Fruit fly (Drosophila melanogaster) whole organism, prepupa: ENCODE measurements around the gene Hph.

Source experiments
- Blimp-1 ChIP-seq: fragments of 200-800 bp; sonication (Bioruptor generic); optimal IDR thresholded peaks from 3 replicates; lab custom pipeline; 2017; ENCODE audit warnings: missing biosample characterization, missing genetic modification characterization, mild to moderate bottlenecking, moderate library complexity, missing genetic modification reagents
- CG10631 ChIP-seq: fragments of 200-800 bp; sonication (Bioruptor generic); optimal IDR thresholded peaks from 2 replicates; lab custom pipeline; 2016; ENCODE audit warnings: missing biosample characterization, missing genetic modification characterization
- CG10669 ChIP-seq: fragments of 200-800 bp; sonication (Bioruptor generic); optimal IDR thresholded peaks from 3 replicates; lab custom pipeline; 2018; ENCODE audit warnings: missing biosample characterization, mild to moderate bottlenecking, missing genetic modification characterization, moderate library complexity
- CG15336 ChIP-seq: fragments of 200-800 bp; sonication (Bioruptor generic); IDR thresholded peaks from 2 replicates; pipeline ENCODE4 v1.3.6; 2022; ENCODE audit warnings: missing biosample characterization, missing genetic modification characterization
- CG1621 ChIP-seq: fragments of 200-800 bp; sonication (Bioruptor generic); optimal IDR thresholded peaks from 3 replicates; lab custom pipeline; 2018; ENCODE audit warnings: missing biosample characterization, mild to moderate bottlenecking, missing genetic modification characterization
- CG16779 ChIP-seq: fragments of 200-800 bp; sonication (Bioruptor generic); optimal IDR thresholded peaks from 3 replicates; lab custom pipeline; 2017; ENCODE audit warnings: missing biosample characterization, mild to moderate bottlenecking, missing genetic modification characterization
- CG31627 ChIP-seq: fragments of 200-800 bp; sonication (Bioruptor generic); optimal IDR thresholded peaks from 3 replicates; lab custom pipeline; 2016; ENCODE audit warnings: missing biosample characterization, missing genetic modification characterization
- CG32006 ChIP-seq: fragments of 200-800 bp; sonication (Bioruptor generic); optimal IDR thresholded peaks from 3 replicates; lab custom pipeline; 2017; ENCODE audit warnings: missing biosample characterization, mild to moderate bottlenecking, missing genetic modification characterization
- CG3919 ChIP-seq: fragments of 200-800 bp; sonication (Bioruptor generic); optimal IDR thresholded peaks from 3 replicates; lab custom pipeline; 2016; ENCODE audit warnings: missing biosample characterization, missing genetic modification characterization
- CG6163 ChIP-seq: fragments of 200-800 bp; sonication (Bioruptor generic); IDR thresholded peaks from 3 replicates; pipeline ENCODE4 v1.3.6; 2022; ENCODE audit warnings: missing biosample characterization, missing genetic modification characterization
- CG6276 ChIP-seq: fragments of 200-800 bp; sonication (Bioruptor generic); optimal IDR thresholded peaks from 2 replicates; lab custom pipeline; 2017; ENCODE audit warnings: missing biosample characterization, mild to moderate bottlenecking, missing genetic modification characterization
- CG6792 ChIP-seq: fragments of 200-800 bp; sonication (Bioruptor generic); optimal IDR thresholded peaks from 3 replicates; lab custom pipeline; 2016; ENCODE audit warnings: missing biosample characterization, missing genetic modification characterization
- CG6808 ChIP-seq: fragments of 200-800 bp; sonication (Bioruptor generic); optimal IDR thresholded peaks from 3 replicates; lab custom pipeline; 2017; ENCODE audit warnings: missing biosample characterization, missing genetic modification characterization, mild to moderate bottlenecking, moderate library complexity, missing genetic modification reagents
- CG6854 ChIP-seq: fragments of 200-800 bp; sonication (Bioruptor generic); optimal IDR thresholded peaks from 2 replicates; lab custom pipeline; 2017; ENCODE audit warnings: missing biosample characterization, mild to moderate bottlenecking, missing genetic modification characterization
- CG7368 ChIP-seq: fragments of 200-800 bp; sonication (Bioruptor generic); optimal IDR thresholded peaks from 3 replicates; lab custom pipeline; 2016; ENCODE audit warnings: missing biosample characterization, missing genetic modification characterization
- CG8319 ChIP-seq: fragments of 200-800 bp; sonication (Bioruptor generic); optimal IDR thresholded peaks from 3 replicates; lab custom pipeline; 2016; ENCODE audit warnings: missing biosample characterization, missing genetic modification characterization
- CG9139 ChIP-seq: fragments of 200-800 bp; sonication (Bioruptor generic); optimal IDR thresholded peaks from 3 replicates; lab custom pipeline; 2017; ENCODE audit warnings: missing biosample characterization, mild to moderate bottlenecking, missing genetic modification characterization
- Eip78C ChIP-seq: fragments of 200-800 bp; sonication (Bioruptor generic); peaks from one replicate; lab custom pipeline; 2016; ENCODE audit warnings: missing biosample characterization, missing genetic modification characterization
- Eip93F ChIP-seq: fragments of 200-800 bp; sonication (Bioruptor generic); optimal IDR thresholded peaks from 2 replicates; lab custom pipeline; 2016; ENCODE audit warnings: missing biosample characterization, mild to moderate bottlenecking, missing genetic modification characterization
- Ets21C ChIP-seq: fragments of 200-800 bp; sonication (Bioruptor generic); optimal IDR thresholded peaks from 3 replicates; lab custom pipeline; 2016; ENCODE audit warnings: missing biosample characterization, missing genetic modification characterization
- Gug ChIP-seq: fragments of 200-800 bp; sonication (Bioruptor generic); IDR thresholded peaks from 2 replicates; pipeline ENCODE4 v1.3.6; 2022; ENCODE audit warnings: missing biosample characterization, missing genetic modification characterization
- Hr39 ChIP-seq: fragments of 200-800 bp; sonication (Bioruptor generic); optimal IDR thresholded peaks from 2 replicates; lab custom pipeline; 2016; ENCODE audit warnings: missing biosample characterization, missing genetic modification characterization
- Lpt ChIP-seq: fragments of 200-800 bp; sonication (Bioruptor generic); optimal IDR thresholded peaks from 3 replicates; lab custom pipeline; 2016; ENCODE audit warnings: missing biosample characterization, missing genetic modification characterization
- Smox ChIP-seq: fragments of 200-800 bp; sonication (Bioruptor generic); optimal IDR thresholded peaks from 3 replicates; lab custom pipeline; 2016; ENCODE audit warnings: missing biosample characterization, missing genetic modification characterization
- Sox102F ChIP-seq: fragments of 200-800 bp; sonication (Bioruptor generic); optimal IDR thresholded peaks from 2 replicates; lab custom pipeline; 2016; ENCODE audit warnings: missing biosample characterization, mild to moderate bottlenecking, missing genetic modification characterization
- Sox14 ChIP-seq: fragments of 200-800 bp; sonication (Bioruptor generic); optimal IDR thresholded peaks from 3 replicates; lab custom pipeline; 2016; ENCODE audit warnings: missing biosample characterization, missing genetic modification characterization
- Sox15 ChIP-seq: fragments of 200-800 bp; sonication (Bioruptor generic); optimal IDR thresholded peaks from 3 replicates; lab custom pipeline; 2016; ENCODE audit warnings: missing biosample characterization, missing genetic modification characterization
- achi ChIP-seq: fragments of 200-800 bp; sonication (Bioruptor generic); optimal IDR thresholded peaks from 3 replicates; lab custom pipeline; 2016; ENCODE audit warnings: missing biosample characterization, missing genetic modification characterization
- dac ChIP-seq: fragments of 200-800 bp; sonication (Bioruptor generic); optimal IDR thresholded peaks from 2 replicates; lab custom pipeline; 2017; ENCODE audit warnings: missing biosample characterization, mild to moderate bottlenecking, missing genetic modification characterization
- dsx ChIP-seq: fragments of 200-800 bp; optimal IDR thresholded peaks from 3 replicates; lab custom pipeline; 2019; ENCODE audit warnings: missing biosample characterization, mild to moderate bottlenecking, missing genetic modification characterization, moderate library complexity; ENCODE audit not compliant: poor library complexity, severe bottlenecking
- esn ChIP-seq: fragments of 200-800 bp; sonication (Bioruptor generic); optimal IDR thresholded peaks from 2 replicates; lab custom pipeline; 2016; ENCODE audit warnings: missing biosample characterization, mild to moderate bottlenecking, missing genetic modification characterization, moderate library complexity
- lz ChIP-seq: fragments of 200-800 bp; sonication (Bioruptor generic); optimal IDR thresholded peaks from 3 replicates; lab custom pipeline; 2016; ENCODE audit warnings: missing biosample characterization, missing genetic modification characterization
- net ChIP-seq: fragments of 200-800 bp; sonication (Bioruptor generic); optimal IDR thresholded peaks from 3 replicates; lab custom pipeline; 2016; ENCODE audit warnings: missing biosample characterization, missing genetic modification characterization
- pdm3 ChIP-seq: fragments of 200-800 bp; sonication (Bioruptor generic); optimal IDR thresholded peaks from 3 replicates; lab custom pipeline; 2016; ENCODE audit warnings: missing biosample characterization, missing genetic modification characterization
- salr ChIP-seq, 2 experiments: fragments of 200-800 bp; sonication (Bioruptor generic); optimal IDR thresholded peaks; 3 replicates each; lab custom pipeline; 2016 to 2018; ENCODE audit warnings: missing biosample characterization in 2 of 2, missing genetic modification characterization in 2 of 2, mild to moderate bottlenecking in 1 of 2
- ss ChIP-seq, 2 experiments: fragments of 200-800 bp; sonication (Bioruptor generic); optimal IDR thresholded peaks; 2 replicates in 1 of 2; 3 replicates in 1 of 2; lab custom pipeline; 2017 to 2018; ENCODE audit warnings: mild to moderate bottlenecking in 2 of 2, missing biosample characterization in 2 of 2, missing genetic modification characterization in 2 of 2, moderate library complexity in 1 of 2
- svp ChIP-seq: fragments of 200-800 bp; sonication (Bioruptor generic); peaks from one replicate; lab custom pipeline; 2016; ENCODE audit warnings: missing biosample characterization, missing genetic modification characterization
- vri ChIP-seq: fragments of 200-800 bp; sonication (Bioruptor generic); optimal IDR thresholded peaks from 3 replicates; lab custom pipeline; 2016; ENCODE audit warnings: missing biosample characterization, mild to moderate bottlenecking, missing genetic modification characterization

The Hph gene

DNA sequence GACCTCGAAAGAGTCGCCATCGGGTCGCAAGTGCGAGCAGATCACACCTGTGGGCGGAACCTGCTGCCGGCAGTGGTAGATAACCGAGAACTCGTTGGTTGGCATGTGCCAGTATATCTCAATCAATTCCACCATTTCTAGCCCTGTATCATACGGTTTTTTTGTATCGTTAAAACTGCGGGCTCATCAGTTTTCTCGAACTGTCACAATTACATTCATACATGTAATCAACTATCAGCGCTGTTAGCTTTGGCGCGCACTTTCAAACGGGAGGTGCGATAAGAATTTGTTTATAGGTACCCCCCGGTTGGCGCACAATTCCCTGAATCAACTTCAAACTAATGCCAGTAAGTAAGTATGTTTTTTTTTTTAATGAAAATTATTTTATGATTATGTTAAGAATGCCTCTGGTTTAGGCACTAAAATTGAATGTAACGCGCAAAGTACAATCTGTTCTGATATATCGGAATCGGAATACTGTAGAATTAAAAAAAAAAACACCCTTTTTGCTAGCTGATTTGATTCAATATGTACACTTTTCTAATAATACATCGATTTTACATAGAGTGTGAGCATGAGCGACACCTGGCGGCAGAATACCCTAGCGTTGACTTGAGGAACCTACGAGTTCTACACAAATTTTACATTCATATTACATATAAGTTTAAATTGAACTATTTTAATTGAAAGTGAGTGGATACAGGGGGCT is 41.9 kb downstream of the Hph start (continued):
- TF ChIP-seq CG6163 (no peak; the same call in 2 of the 3 replicates), Sox15 (GFP tag; lab: Kevin White, UChicago) (no peak), dac (GFP tag; lab: Kevin White, UChicago) (peak; percentile 6), Sox102F (GFP tag; lab: Kevin White, UChicago) (no peak), net (GFP tag; lab: Kevin White, UChicago) (no peak), CG7368 (GFP tag; lab: Kevin White, UChicago) (no peak), CG6808 (GFP tag; lab: Kevin White, UChicago) (no peak), CG10631 (GFP tag; lab: Kevin White, UChicago) (peak; percentile 48), Ets21C (GFP tag; lab: Kevin White, UChicago) (peak; percentile 34), CG8319 (no peak), Gug (GFP tag; lab: Robert Waterston, UW) (no peak), CG6276 (GFP tag; lab: Kevin White, UChicago) (no peak), svp (peak; percentile 11), Eip78C (peak; percentile 61), vri (GFP tag; lab: Kevin White, UChicago) (peak; percentile 0), CG32006 (GFP tag; lab: Kevin White, UChicago) (no peak), esn (GFP tag; lab: Kevin White, UChicago) (peak; percentile 54), Sox14 (GFP tag; lab: Kevin White, UChicago) (peak; percentile 46), CG6792 (GFP tag; lab: Kevin White, UChicago) (peak; percentile 22), lz (GFP tag; lab: Kevin White, UChicago) (peak; percentile 48), salr (GFP tag; optimal IDR thresholded peaks at IDR 0.05; lab: Kevin White, UChicago) (no peak), achi (GFP tag; lab: Kevin White, UChicago) (no peak), CG3919 (GFP tag; lab: Kevin White, UChicago) (no peak), ss (GFP tag; optimal IDR thresholded peaks at IDR 0.05; lab: Kevin White, UChicago) (no peak), Lpt (no peak), CG15336 (no peak; the same call in 1 of the 2 replicates), CG16779 (tag; lab: Kevin White, UChicago) (no peak), Smox (no peak), CG9139 (GFP tag; lab: Kevin White, UChicago) (no peak)
- TF ChIP-seq, all 60 proteins: peak for 20

DNA sequence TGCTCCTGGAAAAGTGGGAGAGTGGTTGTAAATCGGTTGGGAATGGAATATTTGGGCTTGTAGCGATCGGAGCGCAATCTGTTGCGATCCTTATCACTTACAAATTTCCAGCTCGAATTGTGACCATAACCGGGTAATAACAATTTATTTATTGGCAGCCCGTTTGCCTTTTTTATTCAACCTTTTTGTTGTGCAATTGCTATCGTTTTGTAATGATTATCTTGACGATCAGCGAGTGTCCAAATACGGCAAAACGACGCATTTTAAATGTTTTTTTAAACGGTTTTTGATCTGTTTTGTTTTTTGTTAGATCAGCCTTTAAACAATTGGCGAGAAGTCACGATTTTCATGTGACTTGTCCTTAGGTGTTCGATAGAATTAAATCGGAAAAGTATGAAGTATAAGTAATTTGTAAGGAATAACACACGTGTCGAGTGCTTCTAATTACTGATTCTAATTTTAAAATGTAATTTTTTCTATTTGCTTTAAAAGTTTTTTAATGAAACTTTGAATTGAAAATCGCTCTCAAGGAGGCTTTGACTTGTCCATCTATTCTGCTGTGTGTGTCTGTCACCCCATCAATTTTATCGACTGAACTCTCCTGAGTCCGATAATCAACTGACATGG is 42.8 kb downstream of the Hph start, which contains the start of gene Tim17b1:
Gene Tim17b1, plus strand, starts transcription at position 577 of the 627 bp plus-strand sequence.
- TF ChIP-seq esn (GFP tag; lab: Kevin White, UChicago) (no peak), vri (GFP tag; lab: Kevin White, UChicago) (peak; percentile 75), dsx (GFP tag; lab: Kevin White, UChicago) (no peak), CG31627 (GFP tag; lab: Kevin White, UChicago) (no peak), svp (no peak), CG10669 (GFP tag; lab: Kevin White, UChicago) (no peak), Eip93F (GFP tag; lab: Kevin White, UChicago) (no peak), Hr39 (no peak), Eip78C (peak; percentile 47)

DNA sequence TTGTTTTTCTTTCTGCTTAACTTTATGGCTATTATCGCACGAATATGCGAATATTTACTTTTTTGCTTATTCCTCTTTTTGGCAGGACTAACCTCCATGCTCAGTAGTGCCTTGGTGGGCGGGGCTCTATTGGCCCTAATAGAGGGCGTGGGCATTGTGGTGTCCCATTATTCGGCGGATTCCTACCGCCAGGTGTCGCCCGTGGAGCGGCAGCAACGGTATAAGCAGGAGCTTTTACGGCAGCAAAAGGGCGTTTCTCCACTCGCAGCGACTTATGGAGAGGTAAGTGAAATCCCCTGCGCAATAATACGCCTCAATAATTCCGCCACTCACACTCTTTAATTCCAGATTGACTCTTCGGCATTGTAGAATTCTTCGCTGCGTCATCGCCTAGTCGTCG is 43.8 kb downstream of the Hph start:
- peak; percentile 39; the same call in 1 of the 3 replicates for TF ChIP-seq CG6163
- peak; percentile 0 for TF ChIP-seq CG1621 (tag; lab: Kevin White, UChicago)
- peak; percentile 26 for TF ChIP-seq svp
- peak; percentile 21 for TF ChIP-seq CG7368 (GFP tag; lab: Kevin White, UChicago)
- TF ChIP-seq lz (GFP tag; lab: Kevin White, UChicago): peak; percentile 19
- no peak for TF ChIP-seq CG31627 (GFP tag; lab: Kevin White, UChicago)
- TF ChIP-seq Eip78C: peak; percentile 57
- TF ChIP-seq Blimp-1: no peak
- no peak for TF ChIP-seq ss (GFP tag; optimal IDR thresholded peaks at IDR 0.05; lab: Kevin White, UChicago)
- TF ChIP-seq CG32006 (GFP tag; lab: Kevin White, UChicago): no peak
- peak; percentile 8 for TF ChIP-seq CG6854 (GFP tag; lab: Kevin White, UChicago)
- peak; percentile 33 for TF ChIP-seq CG3919 (GFP tag; lab: Kevin White, UChicago)
- TF ChIP-seq pdm3 (GFP tag; lab: Kevin White, UChicago): no peak
